Fruit fly (Drosophila melanogaster): ENCODE results near the gene FucTA.

- TF ChIP-seq CTCF (optimal IDR thresholded peaks at IDR 0.05) (no peak), CG8478 (optimal IDR thresholded peaks at IDR 0.05) (no peak)
These were observed 3.1 kb downstream of the FucTA start for dm6 chr3L:15150028-15150427.
